Fruit fly (Drosophila melanogaster): Measurements from ENCODE around the gene DNAlig4.

DNA sequence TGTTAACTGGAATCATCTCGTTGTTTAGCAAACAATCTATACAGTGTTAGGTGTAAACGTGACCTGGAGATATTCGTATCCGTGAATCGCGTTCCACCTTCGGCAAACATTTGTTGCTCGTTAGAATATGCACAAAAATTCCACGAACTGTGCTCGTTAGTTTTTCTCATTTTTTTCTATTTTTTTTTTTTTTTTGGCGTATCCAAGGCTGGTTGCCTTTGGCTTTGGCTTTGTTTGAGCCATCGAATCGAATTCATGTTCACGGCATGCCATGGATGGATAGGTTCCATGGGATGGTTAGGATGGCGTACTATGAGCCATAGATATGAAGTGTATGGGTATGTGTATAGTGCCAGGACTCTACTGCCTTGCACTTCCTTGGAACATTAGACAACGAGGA is 32.1 kb upstream of the DNAlig4 start:
- TF ChIP-seq net (GFP tag; optimal IDR thresholded peaks at IDR 0.05) (no peak), Hr39 (GFP tag; optimal IDR thresholded peaks at IDR 0.05) (no peak), Sox15 (GFP tag; optimal IDR thresholded peaks at IDR 0.05) (no peak), Ets21C (GFP tag; optimal IDR thresholded peaks at IDR 0.05) (no peak), salr (GFP tag; optimal IDR thresholded peaks at IDR 0.05) (no peak), CG34406 (GFP tag; optimal IDR thresholded peaks at IDR 0.05) (no peak), CG4318 (GFP tag; optimal IDR thresholded peaks at IDR 0.05) (no peak), CG3919 (GFP tag; optimal IDR thresholded peaks at IDR 0.05) (no peak), CG8319 (GFP tag; optimal IDR thresholded peaks at IDR 0.05) (no peak), CG6276 (GFP tag; optimal IDR thresholded peaks at IDR 0.05) (no peak), achi (GFP tag; optimal IDR thresholded peaks at IDR 0.05) (no peak), vri (GFP tag; optimal IDR thresholded peaks at IDR 0.05) (no peak), svp (GFP tag) (no peak), fd85E (GFP tag; optimal IDR thresholded peaks at IDR 0.05) (no peak)
